Worm (Caenorhabditis elegans) whole organism, L4/young adult: ENCODE data around the gene nhr-263.

Experiments
- W03F9.2 ChIP-seq: fragments of 150-350 bp; optimal IDR thresholded peaks from 2 replicates; lab custom pipeline; 2014; ENCODE audit warnings: missing biosample characterization, missing genetic modification characterization
- him-1 ChIP-seq: sonication (generic microtip); optimal IDR thresholded peaks from 2 replicates; lab custom pipeline; 2016; ENCODE audit warnings: missing genotype, missing genetic modification reagents, missing genetic modification characterization, missing compliant biosample characterization

- TF ChIP-seq him-1 (tag; lab: Kevin White, UChicago) (no peak), W03F9.2 (no peak)
Measured at ce11 chrV:7357132-7357531, 15.3 kb upstream of the nhr-263 start, which contains the start of gene C03G6.6.
